Worm (Caenorhabditis elegans) whole organism, L4/young adult: ENCODE results near the gene F35H10.6.

Experiments used
- W03F9.2 ChIP-seq: fragments of 150-350 bp; optimal IDR thresholded peaks from 2 replicates; lab custom pipeline; 2014; ENCODE audit warnings: missing biosample characterization, missing genetic modification characterization
- dao-5 ChIP-seq: sonication (generic microtip); optimal IDR thresholded peaks from 2 replicates; lab custom pipeline; 2016; ENCODE audit warnings: missing genotype, missing genetic modification characterization, moderate library complexity, missing compliant biosample characterization
- him-1 ChIP-seq: sonication (generic microtip); optimal IDR thresholded peaks from 2 replicates; lab custom pipeline; 2016; ENCODE audit warnings: missing genotype, missing genetic modification reagents, missing genetic modification characterization, missing compliant biosample characterization

F35H10.6 gene

DNA sequence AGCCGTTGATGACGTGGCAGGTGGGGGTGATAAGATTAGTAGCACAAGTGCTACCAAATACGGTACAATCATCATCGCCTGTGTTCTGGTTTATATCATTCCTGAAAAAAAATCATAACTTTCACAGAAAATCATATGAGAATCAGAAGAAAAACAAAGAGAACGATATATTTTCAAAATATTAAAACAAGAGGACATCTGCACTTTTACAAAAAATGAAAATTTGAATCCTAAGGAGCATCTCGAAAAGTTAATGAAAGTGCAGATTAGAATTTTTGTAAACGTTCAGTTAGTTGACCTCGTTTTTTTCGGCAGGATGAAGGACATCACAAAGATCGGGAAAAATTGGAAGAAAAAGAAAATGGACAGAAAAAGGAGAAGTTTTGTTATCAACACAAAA is 13.1 kb downstream of the F35H10.6 start, which contains the start of gene F35H10.10:
Gene F35H10.10 (minus strand): TSS at position 101 of the 400 bp plus-strand sequence.
- no peak for TF ChIP-seq W03F9.2 (tag; lab: Kevin White, UChicago)
- no peak for TF ChIP-seq him-1
- no peak for TF ChIP-seq dao-5 (tag; lab: Kevin White, UChicago)

DNA sequence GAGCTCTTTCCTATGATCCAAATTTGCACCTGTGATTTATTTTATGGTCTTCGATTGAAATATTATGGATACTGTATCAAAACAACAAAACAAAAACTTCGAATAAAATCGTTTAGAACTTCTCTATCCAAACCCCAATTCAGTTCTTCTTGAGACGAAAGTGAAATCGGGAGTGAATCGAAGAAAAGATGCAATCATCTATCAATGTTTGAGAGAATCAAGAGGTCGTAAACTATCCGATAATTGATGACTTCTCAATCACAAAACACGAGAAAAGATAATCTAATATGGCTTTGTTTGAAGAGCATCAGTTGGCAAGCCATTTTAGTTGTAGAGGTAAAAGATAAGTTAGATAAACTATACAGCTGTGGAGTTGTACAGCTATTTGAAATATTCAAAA is 18.1 kb downstream of the F35H10.6 start:
- TF ChIP-seq dao-5 (tag; lab: Kevin White, UChicago) (no peak), W03F9.2 (tag; lab: Kevin White, UChicago) (no peak), him-1 (no peak)

DNA sequence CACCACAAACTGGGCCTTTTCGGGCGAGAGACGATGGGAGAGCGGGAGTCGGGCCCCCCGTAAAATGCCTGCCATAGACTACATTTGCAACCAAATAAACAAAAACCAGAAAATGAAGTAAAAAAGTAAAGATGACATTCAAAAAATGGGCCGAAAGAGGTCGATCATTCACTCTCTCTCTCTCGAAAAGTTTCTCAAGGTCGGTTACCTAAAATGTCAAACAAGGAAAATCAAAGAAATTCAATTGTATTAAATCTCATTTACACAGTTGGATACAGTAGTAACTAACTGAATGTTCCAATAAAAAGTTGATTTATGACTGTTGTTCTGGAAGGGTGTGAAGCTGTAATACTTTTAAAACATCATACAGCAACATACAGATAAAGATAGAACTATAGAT is 19.1 kb downstream of the F35H10.6 start:
- TF ChIP-seq dao-5 (tag; lab: Kevin White, UChicago): no peak
- TF ChIP-seq W03F9.2 (tag; lab: Kevin White, UChicago): no peak
- TF ChIP-seq him-1: no peak

DNA sequence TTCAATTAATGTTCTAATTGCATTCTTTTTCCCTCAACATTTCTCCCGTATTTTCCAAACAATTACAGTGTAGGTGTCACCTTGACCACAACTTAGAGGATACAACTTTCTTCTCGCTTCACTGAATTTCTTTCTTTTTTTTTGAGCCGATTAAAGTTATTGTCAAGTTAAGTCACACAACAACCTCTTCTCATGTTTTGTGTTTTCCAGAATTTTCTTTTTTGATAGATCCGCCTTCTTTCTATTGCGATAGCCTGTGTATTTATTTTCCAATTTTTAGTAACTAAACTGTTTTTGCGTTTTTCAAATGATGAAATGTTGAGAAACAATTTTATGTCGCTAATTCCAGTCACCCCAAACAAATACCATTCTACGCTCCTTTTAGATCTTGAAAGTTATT is 25.9 kb downstream of the F35H10.6 start, which contains the start of gene F35H10.3:
Gene F35H10.3 (plus strand): TSS at position 301 of the 400 bp plus-strand sequence.
- no peak for TF ChIP-seq him-1
- TF ChIP-seq dao-5 (tag; lab: Kevin White, UChicago): no peak
- TF ChIP-seq W03F9.2 (tag; lab: Kevin White, UChicago): no peak

DNA sequence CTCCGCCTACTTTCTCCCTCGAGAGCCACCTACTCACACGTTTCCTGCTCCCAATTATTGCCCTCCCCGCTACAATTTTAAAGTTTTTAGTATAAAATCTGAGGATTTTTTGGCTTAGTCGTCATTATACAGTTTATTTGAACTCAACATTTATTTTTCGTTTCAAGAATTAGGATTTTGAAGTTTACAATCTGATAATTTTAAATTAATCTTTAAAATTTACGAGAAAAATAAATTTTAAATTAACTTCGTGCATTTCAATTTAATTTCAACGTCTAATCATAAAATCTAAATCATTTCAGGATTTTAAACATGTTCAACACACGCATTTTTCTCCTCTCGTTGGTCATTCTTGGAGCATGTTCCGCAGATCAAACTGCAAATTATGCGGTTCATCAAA is 29.2 kb downstream of the F35H10.6 start, which contains the start of gene F35H10.2:
Gene F35H10.2 (plus strand): TSS at position 301 of the 400 bp plus-strand sequence.
- no peak for TF ChIP-seq him-1
- TF ChIP-seq W03F9.2 (tag; lab: Kevin White, UChicago): no peak
- no peak for TF ChIP-seq dao-5 (tag; lab: Kevin White, UChicago)

DNA sequence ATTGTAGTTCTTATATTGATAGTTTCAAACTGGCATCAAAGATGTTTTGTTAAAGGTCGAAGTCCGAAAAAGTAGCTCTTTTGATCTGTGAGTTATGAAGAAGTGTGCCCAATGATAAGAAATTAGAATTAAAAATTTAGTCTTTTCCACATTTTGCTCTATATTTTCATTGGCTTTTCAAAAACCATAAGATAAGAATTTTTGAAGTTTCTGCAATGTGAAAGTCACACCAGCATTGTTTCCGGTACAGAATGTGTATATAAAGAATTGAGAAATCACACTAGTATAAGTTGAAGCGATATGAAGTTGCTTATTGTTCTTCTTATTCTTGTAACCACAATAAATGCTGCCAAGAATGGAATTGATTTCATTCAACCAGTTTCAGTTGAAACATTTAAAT is 32.8 kb downstream of the F35H10.6 start, which contains the start of gene lys-10:
Gene lys-10 (plus strand): TSS at position 301 of the 400 bp plus-strand sequence.
- TF ChIP-seq dao-5 (tag; lab: Kevin White, UChicago) (no peak), him-1 (no peak), W03F9.2 (tag; lab: Kevin White, UChicago) (no peak)

DNA sequence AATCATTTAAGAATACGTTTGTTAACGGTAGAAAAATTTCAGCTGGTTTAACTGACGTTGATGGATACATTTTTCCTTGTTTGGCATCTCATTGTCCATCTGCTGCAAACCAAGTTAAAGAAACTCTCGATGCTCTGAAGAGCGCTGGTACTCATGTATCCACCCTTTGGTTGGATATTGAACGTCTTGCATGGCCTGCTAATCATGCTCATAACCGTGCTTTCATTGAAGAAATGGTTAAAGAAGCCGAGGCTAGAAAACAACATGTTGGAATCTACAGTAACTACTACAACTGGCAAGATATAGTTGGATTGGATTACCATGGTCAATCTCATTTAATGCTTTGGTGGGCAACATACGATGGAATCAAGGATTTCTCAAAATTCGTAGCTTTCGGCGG is 33.3 kb downstream of the F35H10.6 start:
- no peak for TF ChIP-seq dao-5 (tag; lab: Kevin White, UChicago)

DNA sequence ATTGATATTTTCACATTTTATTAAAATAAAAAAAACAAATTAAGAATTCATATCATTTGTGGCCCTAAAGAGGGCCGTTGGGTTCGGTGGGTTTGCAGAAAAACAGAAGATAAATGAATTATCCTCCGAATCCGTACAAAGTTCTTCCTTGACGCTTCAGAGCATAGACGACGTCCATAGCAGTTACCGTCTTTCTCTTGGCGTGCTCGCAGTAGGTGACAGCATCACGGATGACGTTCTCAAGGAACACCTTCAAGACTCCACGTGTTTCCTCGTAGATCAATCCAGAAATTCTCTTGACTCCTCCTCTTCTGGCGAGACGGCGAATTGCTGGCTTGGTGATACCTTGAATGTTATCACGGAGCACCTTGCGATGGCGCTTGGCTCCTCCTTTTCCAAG is 33.8 kb downstream of the F35H10.6 start:
- TF ChIP-seq him-1 (no peak), dao-5 (tag; lab: Kevin White, UChicago) (no peak), W03F9.2 (tag; lab: Kevin White, UChicago) (no peak)

DNA sequence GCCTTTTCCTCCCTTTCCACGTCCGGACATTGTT is 34.0 kb downstream of the F35H10.6 start, which contains the start of gene his-31:
Gene his-31 (minus strand): TSS at position 30 of the 34 bp plus-strand sequence.
- TF ChIP-seq dao-5 (tag; lab: Kevin White, UChicago): no peak
- no peak for TF ChIP-seq him-1

DNA sequence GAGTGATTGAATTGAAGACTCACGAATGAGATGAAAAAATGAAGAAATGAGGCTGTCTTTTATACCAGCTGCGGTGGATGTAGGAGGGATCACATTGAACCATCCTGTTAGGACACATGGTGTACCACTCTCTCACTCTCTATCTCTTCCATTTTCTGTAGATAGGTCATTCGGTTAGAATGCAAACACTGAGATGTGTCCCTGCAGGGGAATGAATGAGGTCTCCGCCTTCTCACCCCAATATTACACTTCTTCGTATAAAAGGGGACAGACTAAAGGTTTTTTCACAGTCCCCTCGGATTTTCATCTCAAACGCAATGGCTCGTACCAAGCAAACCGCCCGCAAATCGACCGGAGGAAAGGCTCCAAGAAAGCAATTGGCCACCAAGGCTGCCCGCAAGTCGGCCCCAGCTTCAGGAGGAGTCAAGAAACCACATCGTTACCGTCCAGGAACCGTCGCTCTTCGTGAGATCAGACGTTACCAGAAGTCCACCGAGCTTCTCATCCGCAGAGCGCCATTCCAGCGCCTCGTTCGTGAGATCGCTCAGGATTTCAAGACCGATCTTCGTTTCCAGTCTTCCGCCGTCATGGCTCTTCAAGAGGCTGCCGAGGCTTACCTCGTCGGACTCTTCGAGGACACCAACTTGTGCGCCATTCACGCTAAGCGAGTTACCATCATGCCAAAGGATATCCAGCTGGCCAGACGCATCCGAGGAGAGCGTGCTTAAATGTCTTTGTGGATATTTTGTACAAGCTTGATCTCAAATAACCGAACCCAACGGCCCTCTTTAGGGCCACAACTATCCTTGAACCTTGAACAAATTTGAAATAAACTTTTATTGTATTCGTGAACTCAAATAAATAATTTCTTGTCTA is 34.5 kb downstream of the F35H10.6 start, which contains the start of gene his-32:
Gene his-32 (plus strand): TSS at position 318 of the 876 bp plus-strand sequence.
- no peak for TF ChIP-seq dao-5 (tag; lab: Kevin White, UChicago)

DNA sequence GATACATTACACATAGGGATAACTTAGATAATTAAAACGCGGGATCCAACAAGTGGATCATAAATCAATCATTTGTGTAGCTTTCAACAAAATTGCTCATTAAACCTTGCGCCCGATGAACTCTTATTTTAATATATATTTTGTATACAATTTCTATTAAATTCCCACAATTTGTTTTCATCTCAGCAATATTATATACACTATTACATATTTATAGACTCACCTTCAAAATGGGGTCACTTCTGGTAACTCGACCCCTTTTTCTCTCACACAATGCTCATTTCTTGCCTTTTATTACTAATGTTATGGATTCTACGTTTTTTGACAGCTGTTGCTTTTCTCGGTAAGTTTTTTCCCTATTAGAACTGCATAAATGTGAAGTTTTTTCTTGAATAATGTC is 39.9 kb downstream of the F35H10.6 start, which contains the start of gene lgc-6:
Gene lgc-6 (plus strand): TSS at position 301 of the 400 bp plus-strand sequence.
- TF ChIP-seq him-1 (no peak), W03F9.2 (tag; lab: Kevin White, UChicago) (no peak), dao-5 (tag; lab: Kevin White, UChicago) (no peak)

DNA sequence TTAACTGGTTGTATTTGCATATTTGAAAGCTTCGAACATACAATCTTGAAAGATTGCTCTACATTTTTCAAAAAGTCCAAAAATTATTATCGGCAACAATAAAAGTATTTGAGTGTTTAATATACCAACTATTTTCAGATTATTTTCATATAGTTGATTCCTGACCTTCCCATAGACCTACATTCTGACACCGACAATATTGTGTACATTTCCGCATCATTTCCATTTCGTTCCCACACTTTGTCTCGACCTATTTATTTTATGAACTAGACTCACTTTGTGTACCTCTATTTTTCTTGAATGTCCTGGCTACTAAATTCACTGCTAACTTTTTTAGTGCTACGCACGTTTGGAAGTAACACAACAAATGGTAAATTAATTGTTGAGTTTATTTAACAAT is 42.6 kb downstream of the F35H10.6 start, which contains the start of gene lgc-5:
Gene lgc-5 (plus strand): TSS at position 301 of the 400 bp plus-strand sequence.
- TF ChIP-seq him-1: no peak
- TF ChIP-seq dao-5 (tag; lab: Kevin White, UChicago): no peak
- TF ChIP-seq W03F9.2 (tag; lab: Kevin White, UChicago): no peak

DNA sequence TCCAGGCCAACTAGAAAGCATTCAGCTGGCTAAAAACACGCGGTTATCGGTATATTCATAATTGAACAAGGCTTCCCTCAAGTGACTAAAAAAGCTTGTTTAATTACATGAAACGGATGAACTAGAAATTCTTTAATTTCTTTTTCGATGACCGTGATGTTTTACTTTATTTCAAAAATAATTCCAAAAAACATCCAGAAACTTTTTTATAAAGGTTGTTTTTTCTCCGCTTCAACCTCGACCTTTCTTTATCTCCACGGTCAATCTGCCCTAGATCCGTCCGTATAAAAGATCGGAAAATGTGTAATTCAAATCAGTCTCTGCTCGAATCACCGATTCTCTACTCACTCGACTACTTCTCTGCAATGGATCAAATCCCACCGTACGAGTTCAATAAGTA is 45.8 kb downstream of the F35H10.6 start, which contains the start of gene F17E9.5:
Gene F17E9.5 (plus strand): TSS at position 301 of the 400 bp plus-strand sequence.
- no peak for TF ChIP-seq dao-5 (tag; lab: Kevin White, UChicago)
- no peak for TF ChIP-seq him-1
- TF ChIP-seq W03F9.2 (tag; lab: Kevin White, UChicago): no peak

DNA sequence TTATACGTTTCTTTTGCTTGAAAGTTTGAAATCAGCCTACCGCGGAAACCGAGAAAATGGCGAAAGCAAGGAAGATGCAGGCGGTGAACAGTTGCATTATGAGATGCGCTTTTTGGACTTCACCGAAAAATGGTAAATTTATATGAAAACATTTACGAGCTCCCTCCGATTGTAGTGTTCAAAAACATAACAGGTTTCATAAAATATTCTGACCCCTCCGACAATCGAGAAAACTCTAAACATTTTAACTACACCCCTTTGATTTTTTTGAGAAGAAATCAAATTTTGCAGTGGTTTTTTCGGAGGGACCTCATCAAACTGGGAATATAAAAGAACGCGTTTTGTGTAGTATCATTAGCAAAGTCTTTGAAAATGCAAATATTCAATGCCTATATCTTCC is 47.3 kb downstream of the F35H10.6 start, which contains the start of the genes F17E9.18 and F17E9.15:
Gene F17E9.18 (minus strand): TSS at position 101 of the 400 bp plus-strand sequence.
Gene F17E9.15 (plus strand): TSS at position 368 of the 400 bp plus-strand sequence.
- no peak for TF ChIP-seq dao-5 (tag; lab: Kevin White, UChicago)
- no peak for TF ChIP-seq W03F9.2 (tag; lab: Kevin White, UChicago)
- TF ChIP-seq him-1: no peak

DNA sequence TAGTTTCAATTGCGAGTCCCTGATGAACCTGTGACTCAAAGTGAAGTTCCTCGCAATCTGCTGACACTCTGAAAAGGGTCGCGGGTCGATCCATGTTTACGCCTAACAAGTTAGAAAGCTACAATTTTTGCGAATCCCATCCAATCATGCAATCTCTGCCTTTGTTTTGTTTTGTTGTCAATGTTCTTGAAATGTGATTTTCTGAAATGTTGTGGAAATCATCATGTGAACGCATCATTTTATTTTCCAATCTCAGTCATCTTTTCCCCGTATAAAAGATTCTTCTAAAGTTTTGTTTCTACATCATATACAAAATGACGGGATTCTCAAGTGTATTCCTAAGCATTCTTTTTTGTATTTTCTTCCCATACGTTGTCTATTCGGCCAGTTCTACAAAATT is 48.3 kb downstream of the F35H10.6 start, which contains the start of gene F17E9.4:
Gene F17E9.4 (plus strand): TSS at position 301 of the 400 bp plus-strand sequence.
- TF ChIP-seq W03F9.2 (tag; lab: Kevin White, UChicago): no peak
- no peak for TF ChIP-seq dao-5 (tag; lab: Kevin White, UChicago)
- no peak for TF ChIP-seq him-1
